Worm (Caenorhabditis elegans) whole organism, young adult: ENCODE measurements around the gene ZK185.4.

Experiments used
- B0261.1 ChIP-seq: sonication (generic microtip); optimal IDR thresholded peaks from 2 replicates; lab custom pipeline; 2016; ENCODE audit warnings: mild to moderate bottlenecking, missing genetic modification characterization, moderate library complexity, missing compliant biosample characterization
- F33H1.4 ChIP-seq: fragments of 200-800 bp; sonication (Bioruptor generic); IDR thresholded peaks from 2 replicates; pipeline ENCODE4 v1.3.6; 2022; ENCODE audit warnings: missing genetic modification reagents, missing genetic modification characterization, missing compliant biosample characterization
- K11D2.4 ChIP-seq: fragments of 200-800 bp; sonication (Bioruptor generic); IDR thresholded peaks from 2 replicates; pipeline ENCODE4 v1.3.6; 2022; ENCODE audit warnings: missing genetic modification reagents, missing genetic modification characterization, missing compliant biosample characterization
- T07F8.4 ChIP-seq: sonication (generic microtip); optimal IDR thresholded peaks from 2 replicates; lab custom pipeline; 2016; ENCODE audit warnings: mild to moderate bottlenecking, missing genetic modification characterization, moderate library complexity, missing compliant biosample characterization
- ama-1 ChIP-seq, 3 experiments: fragments of 150-350 bp in 1 of 3; sonication (generic microtip) in 2 of 3; optimal IDR thresholded peaks; 2 replicates each; lab custom pipeline; 2014 to 2018; ENCODE audit warnings: missing biosample characterization in 2 of 3, missing genetic modification characterization in 2 of 3, missing genetic modification reagents in 2 of 3
- ccch-3 ChIP-seq: fragments of 200-800 bp; sonication (Bioruptor generic); optimal IDR thresholded peaks from 2 replicates; lab custom pipeline; 2018; ENCODE audit warnings: mild to moderate bottlenecking, missing genetic modification characterization, missing compliant biosample characterization
- ceh-91 ChIP-seq: fragments of 200-800 bp; sonication (Bioruptor generic); IDR thresholded peaks from 2 replicates; pipeline ENCODE4 v1.3.6; 2022; ENCODE audit warnings: missing genetic modification reagents, missing genetic modification characterization, missing compliant biosample characterization
- chd-7 ChIP-seq: sonication (generic microtip); optimal IDR thresholded peaks from 2 replicates; lab custom pipeline; 2016; ENCODE audit warnings: mild to moderate bottlenecking, missing genetic modification characterization, moderate library complexity, missing compliant biosample characterization
- lsl-1 ChIP-seq: fragments of 200-800 bp; sonication (Bioruptor generic); optimal IDR thresholded peaks from 2 replicates; lab custom pipeline; 2018; ENCODE audit warnings: mild to moderate bottlenecking, missing genetic modification characterization, moderate library complexity, missing compliant biosample characterization
- mcd-1 ChIP-seq: fragments of 200-800 bp; sonication (Bioruptor generic); IDR thresholded peaks from 2 replicates; pipeline ENCODE4 v1.3.6; 2022; ENCODE audit warnings: missing genetic modification reagents, missing genetic modification characterization, missing compliant biosample characterization
- rec-8 ChIP-seq, 2 experiments: sonication (generic microtip); optimal IDR thresholded peaks; 2 replicates each; lab custom pipeline; 2016; ENCODE audit warnings: mild to moderate bottlenecking in 2 of 2, missing genetic modification characterization in 2 of 2, missing genetic modification reagents in 2 of 2, missing genotype in 2 of 2, missing biosample characterization in 1 of 2, missing compliant biosample characterization in 1 of 2, moderate library complexity in 1 of 2
- snpc-4 ChIP-seq, 5 experiments: fragments of 150-350 bp in 1 of 5; sonication (generic microtip) in 4 of 5; optimal IDR thresholded peaks; 2 replicates each; lab custom pipeline; 2014 to 2018; ENCODE audit warnings: missing genetic modification characterization in 5 of 5, missing biosample characterization in 3 of 5, antibody characterized with exemption in 2 of 5, mild to moderate bottlenecking in 2 of 5, missing compliant biosample characterization in 2 of 5, missing genotype in 2 of 5, moderate library complexity in 2 of 5, missing genetic modification reagents in 1 of 5
- unc-130 ChIP-seq: sonication (generic microtip); optimal IDR thresholded peaks from 2 replicates; lab custom pipeline; 2016; ENCODE audit warnings: missing genetic modification reagents, missing genetic modification characterization, missing compliant biosample characterization
- unc-62 ChIP-seq: fragments of 150-350 bp; optimal IDR thresholded peaks from 2 replicates; lab custom pipeline; 2014; ENCODE audit warnings: missing biosample characterization, missing genetic modification reagents, missing genetic modification characterization

- TF ChIP-seq F33H1.4 (GFP tag; lab: Robert Waterston, UW) (no peak), mcd-1 (GFP tag; lab: Robert Waterston, UW) (no peak), ama-1 (optimal IDR thresholded peaks at IDR 0.05; lab: Kevin White, UChicago) (no peak), ama-1 (GFP tag; optimal IDR thresholded peaks at IDR 0.05; lab: Kevin White, UChicago) (no peak), T07F8.4 (tag; lab: Kevin White, UChicago) (no peak), chd-7 (tag; lab: Kevin White, UChicago) (no peak), ceh-91 (no peak), B0261.1 (tag; lab: Kevin White, UChicago) (no peak), snpc-4 (GFP tag; optimal IDR thresholded peaks at IDR 0.05; lab: Kevin White, UChicago) (no peak), snpc-4 (tag; optimal IDR thresholded peaks at IDR 0.05; lab: Kevin White, UChicago) (no peak), unc-62 (GFP tag; lab: Kevin White, UChicago) (no peak), ccch-3 (no peak), rec-8 (tag; optimal IDR thresholded peaks at IDR 0.05; lab: Kevin White, UChicago) (no peak), unc-130 (GFP tag; lab: Kevin White, UChicago) (no peak), lsl-1 (GFP tag; lab: Kevin White, UChicago) (no peak), K11D2.4 (GFP tag; lab: Robert Waterston, UW) (no peak)
Measured at ce11 chrIV:4541195-4541594, 8.3 kb upstream of the ZK185.4 start.
